Fruit fly (Drosophila melanogaster): ENCODE measurements around the gene Taf9.

- TF ChIP-seq Myc (optimal IDR thresholded peaks at IDR 0.05), result no peak
- TF ChIP-seq ttk (optimal IDR thresholded peaks at IDR 0.05), result no peak
- no peak for TF ChIP-seq h (optimal IDR thresholded peaks at IDR 0.05)
- TF ChIP-seq insv (optimal IDR thresholded peaks at IDR 0.05), result no peak
- no peak for TF ChIP-seq psq (optimal IDR thresholded peaks at IDR 0.05)
These were observed 39.5 kb downstream of the Taf9 start for dm6 chrX:17881138-17882121.

Data from Kc167 (cell line).